Fruit fly (Drosophila melanogaster): Measurements from ENCODE around the gene Cyp28a5.
A peak's percentile ranks its signal among the peaks of the same experiment; 100 is the strongest.

Gene Cyp28a5

dm6 chr2L:14020875-14021643 is 44.0 kb downstream of the Cyp28a5 start (continued):
- TF ChIP-seq Fer2 (tag; optimal IDR thresholded peaks at IDR 0.05), result no peak
- peak; percentile 49 for TF ChIP-seq B-H1 (GFP tag; IDR thresholded peaks at IDR 0.05)
- peak; percentile 22 for TF ChIP-seq pum (GFP tag; optimal IDR thresholded peaks at IDR 0.05)
- TF ChIP-seq crp (GFP tag; optimal IDR thresholded peaks at IDR 0.05), result peak in 1 of 2 experiments; percentile 38
- no peak for TF ChIP-seq CG32767 (GFP tag; IDR thresholded peaks at IDR 0.05)
- peak in 1 of 2 experiments; percentile 4 for TF ChIP-seq pan (optimal IDR thresholded peaks at IDR 0.05)
- TF ChIP-seq pan (GFP tag; optimal IDR thresholded peaks at IDR 0.05 in 1 of 2, IDR thresholded peaks at IDR 0.05 in 1 of 2), result peak in 1 of 2 experiments; percentile 69
- TF ChIP-seq cg (GFP tag; optimal IDR thresholded peaks at IDR 0.05), result no peak
- peak; percentile 4 for TF ChIP-seq NC2α (GFP tag; optimal IDR thresholded peaks at IDR 0.05)
- TF ChIP-seq ac (GFP tag; optimal IDR thresholded peaks at IDR 0.05), result no peak
- TF ChIP-seq al (GFP tag; IDR thresholded peaks at IDR 0.05), result 0 out of 2 replicates have a peak, but pooled peaks have one; percentile 3
- peak; percentile 57 for TF ChIP-seq odd (GFP tag; optimal IDR thresholded peaks at IDR 0.05)
- TF ChIP-seq CG4282 (GFP tag; optimal IDR thresholded peaks at IDR 0.05), result no peak
- TF ChIP-seq CG8388 (GFP tag; optimal IDR thresholded peaks at IDR 0.05), result peak; percentile 79
- no peak for TF ChIP-seq vfl (GFP tag; optimal IDR thresholded peaks at IDR 0.05)
- peak; percentile 90 for TF ChIP-seq CG1603 (tag; optimal IDR thresholded peaks at IDR 0.05)
- TF ChIP-seq CG7928 (GFP tag; optimal IDR thresholded peaks at IDR 0.05), result no peak
- peak; percentile 47; the same call in 1 of the 2 replicates for TF ChIP-seq lmd (GFP tag; IDR thresholded peaks at IDR 0.05)
- TF ChIP-seq CG7963 (GFP tag; IDR thresholded peaks at IDR 0.05; ENCODE audit: partially characterized antibody), result no peak
- no peak for TF ChIP-seq cato (GFP tag; optimal IDR thresholded peaks at IDR 0.05; ENCODE audit: borderline replicate concordance)
- TF ChIP-seq CG8924 (tag; optimal IDR thresholded peaks at IDR 0.05), result peak; percentile 85
- no peak for TF ChIP-seq Hey (tag; optimal IDR thresholded peaks at IDR 0.05)
- TF ChIP-seq sna (GFP tag; IDR thresholded peaks at IDR 0.05; ENCODE audit: partially characterized antibody), result no peak
- peak; percentile 49 for TF ChIP-seq Oli (tag; optimal IDR thresholded peaks at IDR 0.05)
- TF ChIP-seq tio (GFP tag; optimal IDR thresholded peaks at IDR 0.05), result peak; percentile 39
- TF ChIP-seq CG33213 (GFP tag; optimal IDR thresholded peaks at IDR 0.05), result no peak
- peak; percentile 35 for TF ChIP-seq CG1602 (GFP tag; optimal IDR thresholded peaks at IDR 0.05)
- TF ChIP-seq CG4360 (GFP tag; IDR thresholded peaks at IDR 0.05), result no peak
- TF ChIP-seq CG10959 (GFP tag; IDR thresholded peaks at IDR 0.05), result peak; percentile 59; the same call in 1 of the 2 replicates
- no peak for TF ChIP-seq CG15479 (GFP tag; optimal IDR thresholded peaks at IDR 0.05)
- TF ChIP-seq CG12071 (GFP tag; optimal IDR thresholded peaks at IDR 0.05), result peak; percentile 54
- TF ChIP-seq Sox102F (GFP tag; optimal IDR thresholded peaks at IDR 0.05), result peak; percentile 74
- TF ChIP-seq CG2129 (GFP tag; IDR thresholded peaks at IDR 0.05; ENCODE audit: partially characterized antibody), result no peak
- no peak for TF ChIP-seq CG31224 (GFP tag; IDR thresholded peaks at IDR 0.05)
- TF ChIP-seq Fer1 (GFP tag; optimal IDR thresholded peaks at IDR 0.05), result peak; percentile 39
- 0 out of 2 replicates have a peak, but pooled peaks have one; percentile 6 for TF ChIP-seq CG4404 (GFP tag; IDR thresholded peaks at IDR 0.05)
- peak; percentile 16 for TF ChIP-seq Ets65A (GFP tag)
- TF ChIP-seq CG3281 (GFP tag; optimal IDR thresholded peaks at IDR 0.05), result peak; percentile 11
- TF ChIP-seq CG17568 (GFP tag; optimal IDR thresholded peaks at IDR 0.05), result peak; percentile 43
- TF ChIP-seq CkIIα-i1 (GFP tag; IDR thresholded peaks at IDR 0.05), result no peak
- peak; percentile 87 for TF ChIP-seq CG9437 (GFP tag; optimal IDR thresholded peaks at IDR 0.05)
- peak; percentile 52 for TF ChIP-seq CG4730 (GFP tag; IDR thresholded peaks at IDR 0.05)
- peak; percentile 44 for TF ChIP-seq CG1647 (GFP tag; optimal IDR thresholded peaks at IDR 0.05)
- peak; percentile 14; the same call in 1 of the 2 replicates for TF ChIP-seq ssp (GFP tag; IDR thresholded peaks at IDR 0.05)
- no peak for TF ChIP-seq CG1024 (GFP tag; IDR thresholded peaks at IDR 0.05)
- peak; percentile 52 for TF ChIP-seq bcd (GFP tag; optimal IDR thresholded peaks at IDR 0.05)
- peak; percentile 82 for TF ChIP-seq CG10979 (tag; optimal IDR thresholded peaks at IDR 0.05)
- peak; percentile 50 for TF ChIP-seq Xbp1 (GFP tag; optimal IDR thresholded peaks at IDR 0.05)
